Fruit fly (Drosophila melanogaster) whole organism, pupa: ENCODE data around the gene CG6179.

ENCODE experiments used
- CG10348 ChIP-seq: fragments of 200-800 bp; sonication (Bioruptor generic); IDR thresholded peaks from 2 replicates; pipeline ENCODE4 v1.3.6; 2022; ENCODE audit warnings: missing biosample characterization, missing genetic modification characterization
- CG12605 ChIP-seq: fragments of 200-800 bp; sonication (Bioruptor generic); IDR thresholded peaks from 2 replicates; pipeline ENCODE4 v1.3.6; 2022; ENCODE audit warnings: missing biosample characterization, missing genetic modification characterization
- CG13204 ChIP-seq: fragments of 200-800 bp; sonication (Bioruptor generic); optimal IDR thresholded peaks from 2 replicates; lab custom pipeline; 2018; ENCODE audit warnings: missing biosample characterization, mild to moderate bottlenecking, missing genetic modification characterization, moderate library complexity
- CG14655 ChIP-seq: fragments of 200-800 bp; sonication (Bioruptor generic); optimal IDR thresholded peaks from 3 replicates; lab custom pipeline; 2017; ENCODE audit warnings: mild to moderate bottlenecking, missing biosample characterization, missing genetic modification reagents, missing genetic modification characterization
- CG15710 ChIP-seq: fragments of 200-800 bp; sonication (Bioruptor generic); optimal IDR thresholded peaks from 2 replicates; lab custom pipeline; 2018; ENCODE audit warnings: missing biosample characterization, mild to moderate bottlenecking, missing genetic modification characterization, moderate library complexity
- CG17806 ChIP-seq: fragments of 200-800 bp; sonication (Bioruptor generic); optimal IDR thresholded peaks from 2 replicates; lab custom pipeline; 2018; ENCODE audit warnings: missing biosample characterization, mild to moderate bottlenecking, missing genetic modification characterization, moderate library complexity
- CG32121 ChIP-seq: fragments of 200-800 bp; sonication (Bioruptor generic); IDR thresholded peaks from 2 replicates; pipeline ENCODE4 v1.3.6; 2022; ENCODE audit warnings: missing biosample characterization, missing genetic modification characterization
- CG34367 ChIP-seq: fragments of 200-800 bp; sonication (Bioruptor generic); optimal IDR thresholded peaks from 2 replicates; lab custom pipeline; 2018; ENCODE audit warnings: missing biosample characterization, mild to moderate bottlenecking, missing genetic modification characterization
- CG4496 ChIP-seq: fragments of 200-800 bp; sonication (Bioruptor generic); IDR thresholded peaks from 3 replicates; pipeline ENCODE4 v1.3.6; 2022; ENCODE audit warnings: missing biosample characterization, missing genetic modification characterization
- CG8159 ChIP-seq: fragments of 200-800 bp; sonication (Bioruptor generic); optimal IDR thresholded peaks from 3 replicates; lab custom pipeline; 2018; ENCODE audit warnings: missing biosample characterization, mild to moderate bottlenecking, missing genetic modification characterization, moderate library complexity
- CG8301 ChIP-seq: fragments of 200-800 bp; sonication (Bioruptor generic); optimal IDR thresholded peaks from 2 replicates; lab custom pipeline; 2018; ENCODE audit warnings: missing biosample characterization, mild to moderate bottlenecking, missing genetic modification characterization
- CG9948 ChIP-seq: fragments of 200-800 bp; sonication (Bioruptor generic); optimal IDR thresholded peaks from 2 replicates; lab custom pipeline; 2018; ENCODE audit warnings: missing biosample characterization, mild to moderate bottlenecking, missing genetic modification characterization, moderate library complexity
- D1 ChIP-seq: fragments of 200-800 bp; sonication (Bioruptor generic); optimal IDR thresholded peaks from 2 replicates; lab custom pipeline; 2018; ENCODE audit warnings: missing biosample characterization, mild to moderate bottlenecking, missing genetic modification characterization, moderate library complexity
- EcR ChIP-seq: fragments of 200-800 bp; sonication (Bioruptor generic); optimal IDR thresholded peaks from 3 replicates; lab custom pipeline; 2019; ENCODE audit warnings: missing biosample characterization, missing genetic modification characterization, mild to moderate bottlenecking, moderate library complexity, missing genetic modification reagents
- Ets98B ChIP-seq: fragments of 200-800 bp; sonication (Bioruptor generic); IDR thresholded peaks from 2 replicates; pipeline ENCODE4 v1.3.6; 2022; ENCODE audit warnings: missing biosample characterization, missing genetic modification characterization
- Pif1A ChIP-seq: fragments of 200-800 bp; sonication (Bioruptor generic); optimal IDR thresholded peaks from 3 replicates; lab custom pipeline; 2016; ENCODE audit warnings: missing biosample characterization, missing genetic modification characterization
- Pif1B ChIP-seq: fragments of 200-800 bp; sonication (Bioruptor generic); optimal IDR thresholded peaks from 3 replicates; lab custom pipeline; 2016; ENCODE audit warnings: missing biosample characterization, missing genetic modification characterization
- Snoo ChIP-seq: fragments of 200-800 bp; sonication (Bioruptor generic); optimal IDR thresholded peaks from 3 replicates; lab custom pipeline; 2017; ENCODE audit warnings: missing biosample characterization, mild to moderate bottlenecking, missing genetic modification characterization, inconsistent platforms
- fd96Ca ChIP-seq: fragments of 200-800 bp; sonication (Bioruptor generic); IDR thresholded peaks from 3 replicates; pipeline ENCODE4 v1.3.6; 2022; ENCODE audit warnings: missing biosample characterization, missing genetic modification characterization
- gl ChIP-seq: fragments of 200-800 bp; sonication (Bioruptor generic); optimal IDR thresholded peaks from 2 replicates; lab custom pipeline; 2018; ENCODE audit warnings: missing biosample characterization, mild to moderate bottlenecking, missing genetic modification characterization
- rn ChIP-seq: fragments of 200-800 bp; sonication (Bioruptor generic); IDR thresholded peaks from 2 replicates; pipeline ENCODE4 v1.3.6; 2022; ENCODE audit warnings: missing biosample characterization, missing genetic modification characterization

The CG6179 gene

dm6 chrX:18366851-18367649 lies 12.8 kb upstream of the CG6179 start:
- TF ChIP-seq CG17806 (tag; lab: Kevin White, UChicago) (peak; percentile 37), Ets98B (GFP tag; lab: Robert Waterston, UW) (peak; percentile 70), CG13204 (no peak), Snoo (tag; lab: Kevin White, UChicago) (peak; percentile 57), rn (no peak), CG10348 (peak; percentile 42; the same call in 1 of the 2 replicates), CG9948 (tag; lab: Kevin White, UChicago) (peak; percentile 28), CG8159 (peak; percentile 63), gl (tag; lab: Kevin White, UChicago) (peak; percentile 24), CG4496 (GFP tag; lab: Robert Waterston, UW) (peak; percentile 68), CG15710 (peak; percentile 74), Pif1B (GFP tag; lab: Kevin White, UChicago) (peak; percentile 72), D1 (tag; lab: Kevin White, UChicago) (no peak), CG8301 (tag; lab: Kevin White, UChicago) (peak; percentile 62), CG14655 (GFP tag; lab: Kevin White, UChicago) (peak; percentile 57), CG12605 (GFP tag; lab: Robert Waterston, UW) (peak; percentile 59; the same call in 1 of the 2 replicates), fd96Ca (GFP tag; lab: Robert Waterston, UW) (no peak; the same call in 1 of the 3 replicates), CG34367 (peak; percentile 62), CG32121 (GFP tag; lab: Robert Waterston, UW) (peak; percentile 81), EcR (GFP tag; lab: Kevin White, UChicago) (no peak), Pif1A (peak; percentile 67)

DNA sequence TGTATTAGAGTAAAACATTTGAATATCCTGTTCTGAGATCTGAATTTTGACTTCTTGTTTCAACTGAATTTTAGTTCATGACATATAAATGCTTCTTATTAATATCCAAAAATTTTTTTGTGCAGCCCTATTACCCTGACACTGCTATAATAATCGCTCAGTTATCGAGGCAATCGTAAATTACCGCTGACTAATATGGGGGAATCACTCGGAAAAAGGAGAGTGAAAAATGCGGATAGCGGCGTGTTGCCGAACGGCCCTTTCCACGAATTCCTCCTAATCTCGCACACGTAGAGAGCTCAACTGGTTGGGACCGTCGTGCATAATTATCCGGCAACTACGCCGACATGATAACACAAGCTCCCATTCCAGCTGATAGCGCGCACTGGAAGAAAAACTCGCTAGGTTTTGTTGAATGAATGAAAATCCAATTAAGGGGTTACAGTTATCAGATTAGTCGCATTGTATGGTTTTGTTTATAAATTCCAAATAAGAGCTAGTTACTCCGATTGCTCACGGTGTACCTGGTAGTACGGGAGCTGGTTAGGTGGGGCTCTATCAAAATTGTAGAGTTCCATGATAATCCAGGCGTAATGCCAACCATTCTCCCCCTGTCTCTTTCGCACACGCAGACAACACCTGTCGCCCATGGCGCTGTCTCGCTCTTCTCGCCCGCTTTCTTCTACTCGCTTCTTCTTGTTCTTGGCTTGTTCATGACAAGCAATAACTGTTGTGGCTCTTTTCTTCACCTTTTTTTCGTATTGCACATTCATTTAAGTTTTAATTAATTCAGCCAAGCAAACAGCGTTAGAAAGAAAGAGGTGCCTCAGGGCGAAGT lies 11.9 kb upstream of the CG6179 start:
- no peak for TF ChIP-seq CG9948 (tag; lab: Kevin White, UChicago)
- peak; percentile 89 for TF ChIP-seq CG4496 (GFP tag; lab: Robert Waterston, UW)
- TF ChIP-seq D1 (tag; lab: Kevin White, UChicago): no peak
- peak; percentile 78 for TF ChIP-seq Ets98B (GFP tag; lab: Robert Waterston, UW)
- no peak for TF ChIP-seq EcR (GFP tag; lab: Kevin White, UChicago)
- no peak; the same call in 1 of the 2 replicates for TF ChIP-seq CG12605 (GFP tag; lab: Robert Waterston, UW)
- peak; percentile 15 for TF ChIP-seq gl (tag; lab: Kevin White, UChicago)
- peak; percentile 40 for TF ChIP-seq Pif1B (GFP tag; lab: Kevin White, UChicago)
- TF ChIP-seq CG8159: peak; percentile 37
- peak; percentile 31 for TF ChIP-seq CG34367
- TF ChIP-seq fd96Ca (GFP tag; lab: Robert Waterston, UW): peak; percentile 87
- peak; percentile 44; the same call in 1 of the 2 replicates for TF ChIP-seq CG10348
- no peak for TF ChIP-seq rn
- TF ChIP-seq Snoo (tag; lab: Kevin White, UChicago): peak; percentile 17
- peak; percentile 18 for TF ChIP-seq CG17806 (tag; lab: Kevin White, UChicago)
- TF ChIP-seq CG32121 (GFP tag; lab: Robert Waterston, UW): peak; percentile 63
- TF ChIP-seq CG15710: peak; percentile 54
- peak; percentile 42 for TF ChIP-seq Pif1A
- TF ChIP-seq CG13204: no peak
- peak; percentile 59 for TF ChIP-seq CG14655 (GFP tag; lab: Kevin White, UChicago)
- peak; percentile 51 for TF ChIP-seq CG8301 (tag; lab: Kevin White, UChicago)

DNA sequence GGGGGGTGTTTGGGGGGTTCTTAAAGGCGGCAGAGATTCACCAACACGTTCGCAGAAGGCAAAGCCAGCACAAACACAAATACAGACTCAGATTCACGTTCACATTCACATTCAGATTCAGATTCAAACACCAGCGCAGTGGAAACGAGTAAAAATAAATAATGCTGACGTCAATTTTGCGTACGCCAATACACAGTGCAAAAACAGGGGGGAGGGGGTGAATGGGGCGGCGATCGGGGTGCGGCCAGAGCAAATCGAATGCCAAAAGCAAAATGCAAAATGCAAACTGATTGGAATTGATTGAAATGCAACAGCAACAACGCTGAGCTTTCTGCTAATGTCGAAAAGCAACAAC lies 11.3 kb upstream of the CG6179 start:
- TF ChIP-seq EcR (GFP tag; lab: Kevin White, UChicago) (no peak), Pif1A (no peak), fd96Ca (GFP tag; lab: Robert Waterston, UW) (0 out of 3 replicates have a peak, but pooled peaks have one; percentile 21), CG32121 (GFP tag; lab: Robert Waterston, UW) (peak; percentile 44; the same call in 1 of the 2 replicates), CG34367 (no peak), CG12605 (GFP tag; lab: Robert Waterston, UW) (peak; percentile 54; the same call in 1 of the 2 replicates), D1 (tag; lab: Kevin White, UChicago) (no peak), CG8301 (tag; lab: Kevin White, UChicago) (no peak), CG10348 (no peak), CG14655 (GFP tag; lab: Kevin White, UChicago) (peak; percentile 31), Pif1B (GFP tag; lab: Kevin White, UChicago) (no peak), gl (tag; lab: Kevin White, UChicago) (no peak), rn (no peak), CG8159 (no peak), CG4496 (GFP tag; lab: Robert Waterston, UW) (peak; percentile 42; the same call in 1 of the 3 replicates), CG17806 (tag; lab: Kevin White, UChicago) (no peak), CG15710 (no peak), Snoo (tag; lab: Kevin White, UChicago) (no peak), CG9948 (tag; lab: Kevin White, UChicago) (no peak), CG13204 (peak; percentile 11), Ets98B (GFP tag; lab: Robert Waterston, UW) (peak; percentile 63)

DNA sequence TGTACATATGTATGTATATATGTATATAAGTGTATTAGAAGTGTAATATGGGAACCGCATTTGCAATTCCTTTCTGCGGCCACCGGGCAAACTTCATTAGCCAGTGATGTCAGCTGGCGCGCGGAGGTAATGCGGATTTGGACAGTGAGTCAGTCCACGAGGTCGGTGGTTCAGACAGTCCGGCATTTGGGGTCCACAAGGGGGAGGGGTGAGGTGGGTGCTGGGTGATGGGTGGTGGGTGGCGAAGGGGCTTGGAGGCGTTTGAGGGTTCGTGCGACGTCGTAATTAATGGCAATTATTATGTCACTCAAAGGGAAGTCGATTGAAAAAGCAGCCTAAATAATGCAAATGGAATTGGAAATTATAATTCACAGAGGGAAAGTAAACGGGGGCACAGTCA lies 10.1 kb upstream of the CG6179 start:
- TF ChIP-seq CG4496 (GFP tag; lab: Robert Waterston, UW) (no peak), D1 (tag; lab: Kevin White, UChicago) (no peak), gl (tag; lab: Kevin White, UChicago) (no peak), CG12605 (GFP tag; lab: Robert Waterston, UW) (no peak), Ets98B (GFP tag; lab: Robert Waterston, UW) (no peak), Pif1B (GFP tag; lab: Kevin White, UChicago) (no peak), Pif1A (no peak), CG34367 (no peak), EcR (GFP tag; lab: Kevin White, UChicago) (no peak), CG10348 (no peak), CG9948 (tag; lab: Kevin White, UChicago) (no peak), CG32121 (GFP tag; lab: Robert Waterston, UW) (no peak), CG15710 (no peak), rn (no peak), CG8159 (no peak), CG17806 (tag; lab: Kevin White, UChicago) (no peak), fd96Ca (GFP tag; lab: Robert Waterston, UW) (no peak), CG8301 (tag; lab: Kevin White, UChicago) (no peak)
